Fruit fly (Drosophila melanogaster) whole organism, embryonic: ENCODE results near the gene CG17364.

Experiments used
- Antp ChIP-seq: fragments of 200-800 bp; sonication (Bioruptor generic); optimal IDR thresholded peaks from 3 replicates; lab custom pipeline; 2016; ENCODE audit warnings: missing biosample characterization, missing genetic modification characterization
- Awh ChIP-seq: fragments of 200-800 bp; sonication (Bioruptor generic); IDR thresholded peaks from 2 replicates; pipeline ENCODE4, ENCODE4 v1.3.6; 2022; ENCODE audit warnings: missing biosample characterization, missing genetic modification characterization
- B-H1 ChIP-seq: fragments of 200-800 bp; sonication (Bioruptor generic); IDR thresholded peaks from 3 replicates; pipeline ENCODE4 v1.3.6; 2022; ENCODE audit warnings: missing biosample characterization, missing genetic modification characterization
- Bdp1 ChIP-seq: fragments of 200-800 bp; sonication (Bioruptor generic); optimal IDR thresholded peaks from 3 replicates; lab custom pipeline; 2016; ENCODE audit warnings: missing biosample characterization, missing genetic modification characterization
- Blimp-1 ChIP-seq: fragments of 200-800 bp; sonication (Bioruptor generic); optimal IDR thresholded peaks from 3 replicates; lab custom pipeline; 2018; ENCODE audit warnings: missing biosample characterization, missing genetic modification characterization, mild to moderate bottlenecking, moderate library complexity, missing genetic modification reagents
- C15 ChIP-seq: fragments of 200-800 bp; sonication (Bioruptor generic); IDR thresholded peaks from 3 replicates; pipeline ENCODE4 v1.3.6; 2022; ENCODE audit warnings: missing biosample characterization, missing genetic modification characterization
- CG10462 ChIP-seq: fragments of 200-800 bp; sonication (Bioruptor generic); optimal IDR thresholded peaks from 2 replicates; lab custom pipeline; 2016; ENCODE audit warnings: missing biosample characterization, missing genetic modification characterization
- CG11085 ChIP-seq: fragments of 200-800 bp; sonication (Bioruptor generic); IDR thresholded peaks from 2 replicates; pipeline ENCODE4 v1.3.6; 2022; ENCODE audit warnings: missing biosample characterization, missing genetic modification characterization
- CG12659 ChIP-seq: fragments of 200-800 bp; sonication (Bioruptor generic); optimal IDR thresholded peaks from 3 replicates; lab custom pipeline; 2017; ENCODE audit warnings: mild to moderate bottlenecking, missing biosample characterization, missing genetic modification reagents, missing genetic modification characterization
- CG13424 ChIP-seq: fragments of 200-800 bp; sonication (Bioruptor generic); optimal IDR thresholded peaks from 2 replicates; lab custom pipeline; 2019; ENCODE audit warnings: missing biosample characterization, mild to moderate bottlenecking, missing genetic modification characterization, moderate library complexity
- CG14710 ChIP-seq: fragments of 200-800 bp; sonication (Bioruptor generic); optimal IDR thresholded peaks from 3 replicates; lab custom pipeline; 2019; ENCODE audit warnings: missing biosample characterization, mild to moderate bottlenecking, missing genetic modification characterization, moderate library complexity
- CG17568 ChIP-seq: fragments of 200-800 bp; sonication (Bioruptor generic); optimal IDR thresholded peaks from 2 replicates; lab custom pipeline; 2018; ENCODE audit warnings: missing biosample characterization, mild to moderate bottlenecking, missing genetic modification characterization, moderate library complexity
- CG1792 ChIP-seq: fragments of 200-800 bp; sonication (Bioruptor generic); optimal IDR thresholded peaks from 2 replicates; lab custom pipeline; 2016; ENCODE audit warnings: missing biosample characterization, missing genetic modification characterization
- CG18476 ChIP-seq: fragments of 200-800 bp; sonication (Bioruptor generic); optimal IDR thresholded peaks from 2 replicates; lab custom pipeline; 2016; ENCODE audit warnings: missing biosample characterization, mild to moderate bottlenecking, missing genetic modification characterization
- CG3281 ChIP-seq: fragments of 200-800 bp; sonication (Bioruptor generic); optimal IDR thresholded peaks from 3 replicates; lab custom pipeline; 2017; ENCODE audit warnings: missing biosample characterization, mild to moderate bottlenecking, missing genetic modification characterization
- CG34422 ChIP-seq: fragments of 200-800 bp; sonication (Bioruptor generic); IDR thresholded peaks from 3 replicates; pipeline ENCODE4 v1.3.6; 2022; ENCODE audit warnings: missing biosample characterization, missing genetic modification characterization
- CG4820 ChIP-seq: fragments of 200-800 bp; sonication (Bioruptor generic); optimal IDR thresholded peaks from 3 replicates; lab custom pipeline; 2016; ENCODE audit warnings: missing biosample characterization, missing genetic modification characterization
- CG6791 ChIP-seq: fragments of 200-800 bp; sonication (Bioruptor generic); IDR thresholded peaks from 3 replicates; pipeline ENCODE4 v1.3.6; 2022; ENCODE audit warnings: missing biosample characterization, missing genetic modification characterization; ENCODE audit not compliant: partially characterized antibody
- CG9817 ChIP-seq: fragments of 200-800 bp; sonication (Bioruptor generic); optimal IDR thresholded peaks from 2 replicates; lab custom pipeline; 2018; ENCODE audit warnings: missing biosample characterization, mild to moderate bottlenecking, missing genetic modification characterization, moderate library complexity
- Deaf1 ChIP-seq: fragments of 200-800 bp; optimal IDR thresholded peaks from 3 replicates; lab custom pipeline; 2019; ENCODE audit warnings: missing biosample characterization, mild to moderate bottlenecking, missing genetic modification characterization, moderate library complexity
- Doc2 ChIP-seq: fragments of 200-800 bp; sonication (Bioruptor generic); IDR thresholded peaks from 2 replicates; pipeline ENCODE4 v1.3.6; 2022; ENCODE audit warnings: missing biosample characterization, missing genetic modification characterization
- Dref ChIP-seq: fragments of 200-800 bp; sonication (Bioruptor generic); IDR thresholded peaks from 2 replicates; pipeline ENCODE4 v1.3.6; 2022; ENCODE audit warnings: missing biosample characterization, missing genetic modification characterization
- Drgx ChIP-seq: fragments of 200-800 bp; sonication (Bioruptor generic); IDR thresholded peaks from 2 replicates; pipeline ENCODE4 v1.3.6; 2022; ENCODE audit warnings: missing biosample characterization, missing genetic modification characterization
- HLH3B ChIP-seq: fragments of 200-800 bp; sonication (Bioruptor generic); IDR thresholded peaks from 2 replicates; pipeline ENCODE4 v1.3.6; 2022; ENCODE audit warnings: missing biosample characterization, missing genetic modification characterization
- MBD-R2 ChIP-seq: fragments of 200-800 bp; sonication (Bioruptor generic); IDR thresholded peaks from 2 replicates; pipeline ENCODE4 v1.3.6; 2022; ENCODE audit warnings: missing biosample characterization, missing genetic modification characterization
- NC2α ChIP-seq: fragments of 200-800 bp; sonication (Bioruptor generic); optimal IDR thresholded peaks from 2 replicates; lab custom pipeline; 2016; ENCODE audit warnings: missing biosample characterization, missing genetic modification characterization
- Rfx ChIP-seq: fragments of 200-800 bp; sonication (Bioruptor generic); IDR thresholded peaks from 2 replicates; pipeline ENCODE4 v1.3.6; 2022; ENCODE audit warnings: missing biosample characterization, missing genetic modification characterization
- Sry-δ ChIP-seq: fragments of 200-800 bp; sonication (Bioruptor generic); optimal IDR thresholded peaks from 2 replicates; lab custom pipeline; 2016; ENCODE audit warnings: missing biosample characterization, missing genetic modification characterization
- Taf1 ChIP-seq: fragments of 200-800 bp; sonication (Bioruptor generic); IDR thresholded peaks from 2 replicates; pipeline ENCODE4 v1.3.6; 2022; ENCODE audit warnings: missing biosample characterization, missing genetic modification characterization
- btn ChIP-seq: fragments of 200-800 bp; sonication (Bioruptor generic); optimal IDR thresholded peaks from 2 replicates; lab custom pipeline; 2016; ENCODE audit warnings: missing biosample characterization, missing genetic modification characterization
- cg ChIP-seq: fragments of 200-800 bp; sonication (Bioruptor generic); optimal IDR thresholded peaks from 3 replicates; lab custom pipeline; 2019; ENCODE audit warnings: missing biosample characterization, mild to moderate bottlenecking, missing genetic modification characterization, moderate library complexity
- ci ChIP-seq: fragments of 200-800 bp; sonication (Bioruptor generic); IDR thresholded peaks from 3 replicates; pipeline ENCODE4 v1.3.6; 2022; ENCODE audit warnings: missing biosample characterization, missing genetic modification characterization
- dimm ChIP-seq: fragments of 200-800 bp; sonication (Bioruptor generic); IDR thresholded peaks from 2 replicates; pipeline ENCODE4 v1.3.6; 2022; ENCODE audit warnings: missing biosample characterization, missing genetic modification characterization
- ems ChIP-seq: fragments of 200-800 bp; sonication (Bioruptor generic); optimal IDR thresholded peaks from 3 replicates; lab custom pipeline; 2016; ENCODE audit warnings: missing biosample characterization, missing genetic modification characterization
- en ChIP-seq: fragments of 200-800 bp; sonication (Bioruptor generic); optimal IDR thresholded peaks from 2 replicates; lab custom pipeline; 2016; ENCODE audit warnings: missing biosample characterization, missing genetic modification characterization
- gce ChIP-seq: fragments of 200-800 bp; sonication (Bioruptor generic); IDR thresholded peaks from 3 replicates; pipeline ENCODE4 v1.3.6; 2022; ENCODE audit warnings: missing biosample characterization, missing genetic modification characterization
- hb ChIP-seq: fragments of 200-800 bp; sonication (Bioruptor generic); IDR thresholded peaks from 3 replicates; pipeline ENCODE4 v1.3.6; 2022; ENCODE audit warnings: missing biosample characterization, missing genetic modification characterization; ENCODE audit not compliant: partially characterized antibody
- hkb ChIP-seq, 2 experiments: fragments of 200-800 bp in 1 of 2; fragments of >200 bp in 1 of 2; sonication (Bioruptor generic) in 1 of 2; IDR thresholded peaks in 1 of 2; optimal IDR thresholded peaks in 1 of 2; 2 replicates each; pipeline versions ENCODE4 v1.3.6 to Lab custom; 2017 to 2022; ENCODE audit warnings: missing biosample characterization in 1 of 2, missing genetic modification characterization in 1 of 2
- mirr ChIP-seq: fragments of 200-800 bp; sonication (Bioruptor generic); optimal IDR thresholded peaks from 3 replicates; lab custom pipeline; 2018; ENCODE audit warnings: missing biosample characterization, mild to moderate bottlenecking, missing genetic modification characterization
- nerfin-1 ChIP-seq: fragments of 200-800 bp; sonication (Bioruptor generic); optimal IDR thresholded peaks from 3 replicates; lab custom pipeline; 2019; ENCODE audit warnings: missing biosample characterization, mild to moderate bottlenecking, missing genetic modification characterization, moderate library complexity
- pros ChIP-seq: fragments of 200-800 bp; sonication (Bioruptor generic); optimal IDR thresholded peaks from 3 replicates; lab custom pipeline; 2019; ENCODE audit warnings: missing biosample characterization, mild to moderate bottlenecking, missing genetic modification characterization, moderate library complexity
- row ChIP-seq: fragments of 200-800 bp; sonication (Bioruptor generic); IDR thresholded peaks from 3 replicates; pipeline ENCODE4 v1.3.6; 2022; ENCODE audit warnings: missing biosample characterization, missing genetic modification characterization
- salm ChIP-seq: fragments of 200-800 bp; sonication (Bioruptor generic); optimal IDR thresholded peaks from 2 replicates; lab custom pipeline; 2018; ENCODE audit warnings: missing biosample characterization, mild to moderate bottlenecking, missing genetic modification characterization
- sisA ChIP-seq: fragments of 200-800 bp; sonication (Bioruptor generic); IDR thresholded peaks from 2 replicates; pipeline ENCODE4 v1.3.6; 2022; ENCODE audit warnings: missing biosample characterization, missing genetic modification characterization
- slou ChIP-seq: fragments of 200-800 bp; sonication (Bioruptor generic); optimal IDR thresholded peaks from 3 replicates; lab custom pipeline; 2016; ENCODE audit warnings: missing biosample characterization, missing genetic modification characterization
- sug ChIP-seq: fragments of 200-800 bp; optimal IDR thresholded peaks from 2 replicates; lab custom pipeline; 2019; ENCODE audit warnings: missing biosample characterization, mild to moderate bottlenecking, missing genetic modification characterization, moderate library complexity
- tin ChIP-seq: fragments of 200-800 bp; sonication (Bioruptor generic); optimal IDR thresholded peaks from 3 replicates; lab custom pipeline; 2016; ENCODE audit warnings: missing biosample characterization, missing genetic modification characterization
- toy ChIP-seq: fragments of 200-800 bp; sonication (Bioruptor generic); IDR thresholded peaks from 2 replicates; pipeline ENCODE4 v1.3.6; 2022; ENCODE audit warnings: missing biosample characterization, missing genetic modification characterization
- vvl ChIP-seq: fragments of 200-800 bp; sonication (Bioruptor generic); IDR thresholded peaks from 2 replicates; pipeline ENCODE4 v1.3.6; 2022; ENCODE audit warnings: missing biosample characterization, missing genetic modification characterization
- zfh2 ChIP-seq: fragments of 200-800 bp; sonication (Bioruptor generic); optimal IDR thresholded peaks from 2 replicates; lab custom pipeline; 2016; ENCODE audit warnings: missing biosample characterization, missing genetic modification characterization

CG17364 gene

DNA sequence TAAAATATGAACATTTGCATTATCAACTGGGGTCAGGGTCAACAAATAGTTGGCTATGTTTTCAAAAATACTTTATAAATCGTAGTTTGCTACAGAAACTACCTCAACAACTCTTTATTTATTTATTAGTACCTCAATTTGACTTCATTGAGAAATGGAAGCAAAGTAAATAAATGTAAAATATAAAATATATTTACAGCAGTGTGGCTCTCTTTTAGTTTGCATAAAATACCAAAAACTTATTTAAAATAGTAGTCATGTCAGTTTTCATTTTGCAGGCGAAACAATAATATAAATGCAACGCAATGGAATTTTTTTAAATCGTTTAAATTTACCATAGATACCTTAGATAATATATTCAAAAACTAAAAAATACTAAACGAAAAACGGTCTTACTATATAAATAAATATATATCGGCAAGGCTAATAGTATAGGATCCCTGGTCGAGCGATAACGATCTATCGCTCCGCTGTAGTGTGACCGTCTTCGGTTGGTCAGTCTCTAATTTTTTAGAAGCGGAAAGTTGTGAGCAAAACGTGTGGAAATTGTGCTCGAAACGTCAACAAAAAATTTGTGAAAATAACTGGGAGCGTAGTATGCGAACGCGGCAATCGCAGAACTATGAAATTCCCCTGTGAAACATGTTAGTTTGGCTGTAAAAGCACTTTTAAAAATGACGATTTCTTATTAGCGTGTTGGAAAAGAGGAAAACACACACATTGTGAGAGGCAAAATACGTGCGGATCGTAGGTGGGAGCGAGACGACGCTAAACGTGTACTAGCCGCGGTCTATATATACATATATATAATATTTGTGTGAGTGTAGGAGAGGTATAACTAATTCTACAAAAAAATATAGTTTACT lies 8.7 kb upstream of the CG17364 start, which contains the start of the genes Nprl3 and upSET (continued):
- TF ChIP-seq sisA (GFP tag; lab: Robert Waterston, UW) (no peak), mirr (GFP tag; lab: Kevin White, UChicago) (no peak), CG3281 (GFP tag; lab: Kevin White, UChicago) (no peak), Drgx (no peak), C15 (GFP tag; lab: Robert Waterston, UW) (no peak), slou (GFP tag; lab: Kevin White, UChicago) (no peak), Deaf1 (tag; lab: Kevin White, UChicago) (no peak), CG17568 (GFP tag; lab: Kevin White, UChicago) (no peak), tin (no peak), CG14710 (peak; percentile 73), CG13424 (tag; lab: Kevin White, UChicago) (no peak), CG18476 (no peak), Taf1 (GFP tag; lab: Robert Waterston, UW) (no peak), Awh (GFP tag; lab: Robert Waterston, UW) (no peak), ci (GFP tag; lab: Robert Waterston, UW) (no peak; the same call in 2 of the 3 replicates), CG10462 (GFP tag; lab: Kevin White, UChicago) (no peak), nerfin-1 (tag; lab: Kevin White, UChicago) (no peak), Blimp-1 (GFP tag; lab: Kevin White, UChicago) (no peak), dimm (GFP tag; lab: Robert Waterston, UW) (no peak), Sry-δ (GFP tag; lab: Kevin White, UChicago) (peak; percentile 80), hkb (optimal IDR thresholded peaks at IDR 0.05; lab: Kevin White, UChicago) (no peak), hkb (GFP tag; IDR thresholded peaks at IDR 0.05; lab: Robert Waterston, UW) (0 out of 2 replicates have a peak, but pooled peaks have one; percentile 24), CG11085 (no peak), NC2α (GFP tag; lab: Kevin White, UChicago) (no peak), en (no peak), CG6791 (GFP tag; lab: Robert Waterston, UW) (peak; percentile 83), MBD-R2 (peak; percentile 24; the same call in 1 of the 2 replicates), CG1792 (GFP tag; lab: Kevin White, UChicago) (no peak), row (GFP tag; lab: Robert Waterston, UW) (peak; percentile 54), salm (tag; lab: Kevin White, UChicago) (no peak), CG4820 (no peak), toy (no peak), CG34422 (GFP tag; lab: Robert Waterston, UW) (peak; percentile 34; the same call in 1 of the 3 replicates), gce (GFP tag; lab: Robert Waterston, UW) (no peak), cg (GFP tag; lab: Kevin White, UChicago) (no peak), CG9817 (tag; lab: Kevin White, UChicago) (no peak), ems (GFP tag; lab: Kevin White, UChicago) (no peak), hb (GFP tag; lab: Robert Waterston, UW) (peak; percentile 83), pros (GFP tag; lab: Kevin White, UChicago) (no peak), vvl (0 out of 2 replicates have a peak, but pooled peaks have one; percentile 2), CG12659 (GFP tag; lab: Kevin White, UChicago) (peak; percentile 53), Dref (GFP tag; lab: Robert Waterston, UW) (peak; percentile 68), btn (GFP tag; lab: Kevin White, UChicago) (no peak), Doc2 (GFP tag; lab: Robert Waterston, UW) (no peak), B-H1 (GFP tag; lab: Robert Waterston, UW) (no peak), Antp (GFP tag; lab: Kevin White, UChicago) (no peak), Rfx (GFP tag; lab: Robert Waterston, UW) (peak; percentile 38; the same call in 1 of the 2 replicates), zfh2 (GFP tag; lab: Kevin White, UChicago) (no peak), HLH3B (GFP tag; lab: Robert Waterston, UW) (no peak), Bdp1 (GFP tag; lab: Kevin White, UChicago) (no peak), sug (no peak)
